Worm (Caenorhabditis elegans) whole organism, young adult: ENCODE results near the gene clc-6.
A peak's percentile ranks its signal among the peaks of the same experiment; 100 is the strongest.

ENCODE experiments used
- B0336.3 ChIP-seq: fragments of 200-800 bp; sonication (Bioruptor generic); IDR thresholded peaks from 2 replicates; pipeline ENCODE4 v1.3.6; 2022; ENCODE audit warnings: missing genetic modification characterization, missing compliant biosample characterization
- C06A6.2 ChIP-seq: fragments of 200-800 bp; sonication (Bioruptor generic); conservative IDR thresholded peaks from 2 replicates; pipeline ENCODE4 v1.3.6; 2022; ENCODE audit warnings: missing genetic modification characterization, missing compliant biosample characterization
- F10E7.11 ChIP-seq: sonication (generic microtip); optimal IDR thresholded peaks from 2 replicates; lab custom pipeline; 2017; ENCODE audit warnings: mild to moderate bottlenecking, missing genetic modification characterization, moderate library complexity, missing compliant biosample characterization
- F37B4.10 ChIP-seq: fragments of 200-800 bp; sonication (Bioruptor generic); IDR thresholded peaks from 2 replicates; pipeline ENCODE4 v1.3.6; 2022; ENCODE audit warnings: missing genetic modification characterization, missing compliant biosample characterization
- F55B11.4 ChIP-seq: sonication (generic microtip); optimal IDR thresholded peaks from 2 replicates; lab custom pipeline; 2016; ENCODE audit warnings: missing compliant biosample characterization, missing genetic modification characterization, borderline replicate concordance; ENCODE audit not compliant: insufficient read depth
- F57C9.4 ChIP-seq: sonication (generic microtip); optimal IDR thresholded peaks from 2 replicates; lab custom pipeline; 2017; ENCODE audit warnings: mild to moderate bottlenecking, missing genetic modification characterization, missing compliant biosample characterization
- K12H6.12 ChIP-seq: fragments of 200-800 bp; sonication (Bioruptor generic); optimal IDR thresholded peaks from 2 replicates; lab custom pipeline; 2018; ENCODE audit warnings: mild to moderate bottlenecking, missing genetic modification characterization, missing compliant biosample characterization
- ZK185.1 ChIP-seq: sonication (generic microtip); optimal IDR thresholded peaks from 2 replicates; lab custom pipeline; 2016; ENCODE audit warnings: mild to moderate bottlenecking, missing genetic modification characterization, missing compliant biosample characterization; ENCODE audit not compliant: poor library complexity, severe bottlenecking
- attf-3 ChIP-seq: fragments of 200-800 bp; sonication (Bioruptor generic); conservative IDR thresholded peaks from 2 replicates; pipeline ENCODE4 v1.3.6; 2022; ENCODE audit warnings: missing genetic modification reagents, missing genetic modification characterization, missing compliant biosample characterization
- attf-5 ChIP-seq: fragments of 200-800 bp; sonication (Bioruptor generic); optimal IDR thresholded peaks from 2 replicates; lab custom pipeline; 2018; ENCODE audit warnings: mild to moderate bottlenecking, missing genetic modification characterization, missing compliant biosample characterization
- bed-1 ChIP-seq: fragments of 200-800 bp; sonication (Bioruptor generic); IDR thresholded peaks from 2 replicates; pipeline ENCODE4 v1.3.6; 2022; ENCODE audit warnings: missing genetic modification reagents, missing genetic modification characterization, missing compliant biosample characterization
- ccch-3 ChIP-seq: fragments of 200-800 bp; sonication (Bioruptor generic); optimal IDR thresholded peaks from 2 replicates; lab custom pipeline; 2018; ENCODE audit warnings: mild to moderate bottlenecking, missing genetic modification characterization, missing compliant biosample characterization
- cebp-2 ChIP-seq: fragments of 200-800 bp; sonication (Bioruptor generic); IDR thresholded peaks from 2 replicates; pipeline ENCODE4 v1.3.6; 2022; ENCODE audit warnings: missing genetic modification characterization, missing compliant biosample characterization
- ceh-58 ChIP-seq: fragments of 200-800 bp; sonication (Bioruptor generic); IDR thresholded peaks from 2 replicates; pipeline ENCODE4 v1.3.6; 2022; ENCODE audit warnings: missing genetic modification characterization, missing compliant biosample characterization
- ceh-79 ChIP-seq: sonication (generic microtip); optimal IDR thresholded peaks from 2 replicates; lab custom pipeline; 2017; ENCODE audit warnings: mild to moderate bottlenecking, missing genetic modification characterization, missing compliant biosample characterization
- ceh-91 ChIP-seq: fragments of 200-800 bp; sonication (Bioruptor generic); IDR thresholded peaks from 2 replicates; pipeline ENCODE4 v1.3.6; 2022; ENCODE audit warnings: missing genetic modification reagents, missing genetic modification characterization, missing compliant biosample characterization
- die-1 ChIP-seq: sonication (generic microtip); optimal IDR thresholded peaks from 2 replicates; lab custom pipeline; 2016; ENCODE audit warnings: missing genotype, mild to moderate bottlenecking, missing genetic modification characterization, missing compliant biosample characterization
- dpff-1 ChIP-seq: sonication (generic microtip); optimal IDR thresholded peaks from 2 replicates; lab custom pipeline; 2017; ENCODE audit warnings: mild to moderate bottlenecking, missing genetic modification characterization, missing compliant biosample characterization
- efl-1 ChIP-seq: fragments of 150-350 bp; optimal IDR thresholded peaks from 2 replicates; lab custom pipeline; 2014; ENCODE audit warnings: missing biosample characterization, missing genetic modification reagents, missing genetic modification characterization
- ekl-4 ChIP-seq: fragments of 200-800 bp; sonication (Bioruptor generic); IDR thresholded peaks from 2 replicates; pipeline ENCODE4 v1.3.6; 2022; ENCODE audit warnings: missing genetic modification reagents, missing genetic modification characterization, missing compliant biosample characterization
- gei-17 ChIP-seq: fragments of 200-800 bp; sonication (Bioruptor generic); optimal IDR thresholded peaks from 2 replicates; lab custom pipeline; 2018; ENCODE audit warnings: mild to moderate bottlenecking, missing genetic modification characterization, missing compliant biosample characterization
- hlh-26 ChIP-seq: fragments of 200-800 bp; sonication (Bioruptor generic); conservative IDR thresholded peaks from 2 replicates; pipeline ENCODE4 v1.3.6; 2022; ENCODE audit warnings: missing genetic modification reagents, missing genetic modification characterization, missing compliant biosample characterization
- hmg-20 ChIP-seq: fragments of 200-800 bp; sonication (Bioruptor generic); IDR thresholded peaks from 2 replicates; pipeline ENCODE4 v1.3.6; 2022; ENCODE audit warnings: missing genetic modification reagents, missing genetic modification characterization, missing compliant biosample characterization
- let-607 ChIP-seq, 2 experiments: fragments of 200-800 bp in 1 of 2; sonication (Bioruptor generic) in 1 of 2; sonication (generic microtip) in 1 of 2; optimal IDR thresholded peaks; 2 replicates each; lab custom pipeline; 2016 to 2018; ENCODE audit warnings: mild to moderate bottlenecking in 2 of 2, missing compliant biosample characterization in 2 of 2, missing genetic modification characterization in 2 of 2, moderate library complexity in 2 of 2, missing genotype in 1 of 2
- lin-40 ChIP-seq: sonication (generic microtip); optimal IDR thresholded peaks from 2 replicates; lab custom pipeline; 2016; ENCODE audit warnings: missing genetic modification characterization, mild to moderate bottlenecking, missing compliant biosample characterization, missing genotype, missing genetic modification reagents
- madf-3 ChIP-seq: fragments of 200-800 bp; sonication (Bioruptor generic); IDR thresholded peaks from 2 replicates; pipeline ENCODE4 v1.3.6; 2022; ENCODE audit warnings: missing genetic modification reagents, missing genetic modification characterization, missing compliant biosample characterization
- madf-6 ChIP-seq: fragments of 200-800 bp; sonication (Bioruptor generic); IDR thresholded peaks from 2 replicates; pipeline ENCODE4 v1.3.6; 2022; ENCODE audit warnings: missing genetic modification reagents, missing genetic modification characterization, missing compliant biosample characterization
- madf-8 ChIP-seq: fragments of 200-800 bp; sonication (Bioruptor generic); conservative IDR thresholded peaks from 2 replicates; pipeline ENCODE4 v1.3.6; 2022; ENCODE audit warnings: missing genetic modification reagents, missing genetic modification characterization, missing compliant biosample characterization
- mcd-1 ChIP-seq: fragments of 200-800 bp; sonication (Bioruptor generic); IDR thresholded peaks from 2 replicates; pipeline ENCODE4 v1.3.6; 2022; ENCODE audit warnings: missing genetic modification reagents, missing genetic modification characterization, missing compliant biosample characterization
- mel-28 ChIP-seq: sonication (generic microtip); optimal IDR thresholded peaks from 2 replicates; lab custom pipeline; 2016; ENCODE audit warnings: borderline replicate concordance, mild to moderate bottlenecking, missing genetic modification characterization, missing compliant biosample characterization
- mes-4 ChIP-seq: sonication (generic microtip); optimal IDR thresholded peaks from 2 replicates; lab custom pipeline; 2016; ENCODE audit warnings: missing genotype, missing genetic modification characterization, missing compliant biosample characterization
- nfyb-1 ChIP-seq: fragments of 200-800 bp; sonication (Bioruptor generic); IDR thresholded peaks from 2 replicates; pipeline ENCODE4 v1.3.6; 2022; ENCODE audit warnings: missing genetic modification reagents, missing genetic modification characterization, missing compliant biosample characterization
- nhr-120 ChIP-seq: fragments of 200-800 bp; sonication (Bioruptor generic); IDR thresholded peaks from 2 replicates; pipeline ENCODE4 v1.3.6; 2022; ENCODE audit warnings: missing genetic modification characterization, missing compliant biosample characterization
- nhr-27 ChIP-seq: fragments of 200-800 bp; sonication (Bioruptor generic); optimal IDR thresholded peaks from 2 replicates; lab custom pipeline; 2018; ENCODE audit warnings: mild to moderate bottlenecking, missing genetic modification characterization, moderate library complexity, missing compliant biosample characterization
- nhr-90 ChIP-seq: sonication (generic microtip); optimal IDR thresholded peaks from 2 replicates; lab custom pipeline; 2016; ENCODE audit warnings: missing genotype, mild to moderate bottlenecking, missing genetic modification characterization, missing compliant biosample characterization
- pbrm-1 ChIP-seq: fragments of 200-800 bp; sonication (Bioruptor generic); IDR thresholded peaks from 2 replicates; pipeline ENCODE4 v1.3.6; 2022; ENCODE audit warnings: missing genetic modification reagents, missing genetic modification characterization, missing compliant biosample characterization
- rec-8 ChIP-seq, 2 experiments: sonication (generic microtip); optimal IDR thresholded peaks; 2 replicates each; lab custom pipeline; 2016; ENCODE audit warnings: mild to moderate bottlenecking in 2 of 2, missing genetic modification characterization in 2 of 2, missing genetic modification reagents in 2 of 2, missing genotype in 2 of 2, missing biosample characterization in 1 of 2, missing compliant biosample characterization in 1 of 2, moderate library complexity in 1 of 2
- snpc-1.1 ChIP-seq: sonication (generic microtip); optimal IDR thresholded peaks from 2 replicates; lab custom pipeline; 2017; ENCODE audit warnings: missing genetic modification characterization, mild to moderate bottlenecking, missing compliant biosample characterization, antibody characterized with exemption, moderate library complexity, missing genotype, missing genetic modification reagents; ENCODE audit not compliant: insufficient read depth
- snpc-1.3 ChIP-seq: sonication (generic microtip); optimal IDR thresholded peaks from 2 replicates; lab custom pipeline; 2017; ENCODE audit warnings: missing genetic modification characterization, mild to moderate bottlenecking, missing compliant biosample characterization, antibody characterized with exemption, moderate library complexity, missing genotype, missing genetic modification reagents; ENCODE audit not compliant: insufficient read depth
- snpc-3.4 ChIP-seq: sonication (generic microtip); optimal IDR thresholded peaks from 2 replicates; lab custom pipeline; 2017; ENCODE audit warnings: missing genetic modification characterization, mild to moderate bottlenecking, missing compliant biosample characterization, antibody characterized with exemption, moderate library complexity, missing genotype, missing genetic modification reagents
- tbx-9 ChIP-seq: sonication (generic microtip); optimal IDR thresholded peaks from 2 replicates; lab custom pipeline; 2016; ENCODE audit warnings: borderline replicate concordance, missing genetic modification characterization, inconsistent platforms, missing compliant biosample characterization
- unc-130 ChIP-seq: sonication (generic microtip); optimal IDR thresholded peaks from 2 replicates; lab custom pipeline; 2016; ENCODE audit warnings: missing genetic modification reagents, missing genetic modification characterization, missing compliant biosample characterization
- ztf-22 ChIP-seq: fragments of 200-800 bp; sonication (Bioruptor generic); optimal IDR thresholded peaks from 2 replicates; lab custom pipeline; 2018; ENCODE audit warnings: mild to moderate bottlenecking, missing genetic modification characterization, moderate library complexity, missing compliant biosample characterization
- ztf-25 ChIP-seq: fragments of 200-800 bp; sonication (Bioruptor generic); IDR thresholded peaks from 2 replicates; pipeline ENCODE4 v1.3.6; 2022; ENCODE audit warnings: missing genetic modification reagents, missing genetic modification characterization, missing compliant biosample characterization
- ztf-28 ChIP-seq: fragments of 200-800 bp; sonication (Bioruptor generic); IDR thresholded peaks from 2 replicates; pipeline ENCODE4 v1.3.6; 2022; ENCODE audit warnings: missing genetic modification reagents, missing genetic modification characterization, missing compliant biosample characterization
- ztf-3 ChIP-seq: fragments of 200-800 bp; sonication (Bioruptor generic); optimal IDR thresholded peaks from 2 replicates; lab custom pipeline; 2018; ENCODE audit warnings: mild to moderate bottlenecking, missing genetic modification characterization, missing compliant biosample characterization
- ztf-6 ChIP-seq: fragments of 200-800 bp; sonication (Bioruptor generic); IDR thresholded peaks from 2 replicates; pipeline ENCODE4 v1.3.6; 2022; ENCODE audit warnings: missing genetic modification reagents, missing genetic modification characterization, missing compliant biosample characterization

Gene clc-6

ce11 chrV:11228653-11229173 is 32.7 kb upstream of the clc-6 start, which contains the start of gene pqn-70:
pqn-70 (minus strand) TSS chrV:11228703.
- TF ChIP-seq ceh-79 (tag; lab: Kevin White, UChicago), result no peak
- peak; percentile 67 for TF ChIP-seq lin-40
- TF ChIP-seq ztf-22, result no peak
- TF ChIP-seq K12H6.12, result peak; percentile 70
- no peak; the same call in 1 of the 2 replicates for TF ChIP-seq madf-6
- TF ChIP-seq C06A6.2 (GFP tag; lab: Robert Waterston, UW), result 0 out of 2 replicates have a peak, but pooled peaks have one; percentile 22
- no peak for TF ChIP-seq F37B4.10 (GFP tag; lab: Robert Waterston, UW)
- TF ChIP-seq cebp-2 (GFP tag; lab: Robert Waterston, UW), result no peak
- TF ChIP-seq pbrm-1, result peak; percentile 68; the same call in 1 of the 2 replicates
- no peak for TF ChIP-seq nhr-90 (tag; lab: Kevin White, UChicago)
- peak; percentile 8 to 71 for TF ChIP-seq let-607 (tag; optimal IDR thresholded peaks at IDR 0.05; lab: Kevin White, UChicago)
- no peak for TF ChIP-seq ztf-6 (GFP tag; lab: Robert Waterston, UW)
- no peak for TF ChIP-seq rec-8 (tag; optimal IDR thresholded peaks at IDR 0.05; lab: Kevin White, UChicago)
- TF ChIP-seq snpc-3.4 (tag; lab: Kevin White, UChicago), result peak; percentile 32
- TF ChIP-seq ceh-58 (GFP tag; lab: Robert Waterston, UW), result no peak
- peak; percentile 16 for TF ChIP-seq efl-1
- TF ChIP-seq madf-3 (GFP tag; lab: Robert Waterston, UW), result 0 out of 2 replicates have a peak, but pooled peaks have one; percentile 64
- peak; percentile 52; the same call in 1 of the 2 replicates for TF ChIP-seq attf-3 (GFP tag; lab: Robert Waterston, UW)
- no peak for TF ChIP-seq snpc-1.3 (tag; lab: Kevin White, UChicago)
- no peak for TF ChIP-seq mes-4 (tag; lab: Kevin White, UChicago)
- peak; percentile 74 for TF ChIP-seq mcd-1
- no peak for TF ChIP-seq madf-8
- no peak for TF ChIP-seq F10E7.11
- TF ChIP-seq nfyb-1 (GFP tag; lab: Robert Waterston, UW), result peak; percentile 81; the same call in 1 of the 2 replicates
- no peak for TF ChIP-seq ztf-3 (GFP tag; lab: Kevin White, UChicago)
- no peak for TF ChIP-seq F57C9.4 (tag; lab: Kevin White, UChicago)
- peak; percentile 33 for TF ChIP-seq gei-17 (GFP tag; lab: Kevin White, UChicago)
- TF ChIP-seq snpc-1.1 (tag; lab: Kevin White, UChicago), result no peak
- TF ChIP-seq ZK185.1 (tag; lab: Kevin White, UChicago), result peak; percentile 65
- TF ChIP-seq mel-28 (tag; lab: Kevin White, UChicago), result no peak
- no peak for TF ChIP-seq dpff-1 (tag; lab: Kevin White, UChicago)
- no peak for TF ChIP-seq nhr-120 (GFP tag; lab: Robert Waterston, UW)
- no peak for TF ChIP-seq ztf-28
- TF ChIP-seq ceh-91, result no peak
- peak; percentile 28; the same call in 1 of the 2 replicates for TF ChIP-seq B0336.3 (GFP tag; lab: Robert Waterston, UW)
- TF ChIP-seq nhr-27 (tag; lab: Kevin White, UChicago), result no peak
- no peak for TF ChIP-seq hmg-20 (GFP tag; lab: Robert Waterston, UW)
- TF ChIP-seq die-1 (tag; lab: Kevin White, UChicago), result peak; percentile 15
- peak; percentile 81 for TF ChIP-seq attf-5 (GFP tag; lab: Kevin White, UChicago)
- TF ChIP-seq tbx-9 (tag; lab: Kevin White, UChicago), result no peak
- TF ChIP-seq ccch-3, result no peak
- peak; percentile 79 for TF ChIP-seq ekl-4 (GFP tag; lab: Robert Waterston, UW)
- peak; percentile 28 for TF ChIP-seq unc-130
- no peak for TF ChIP-seq ztf-25 (GFP tag; lab: Robert Waterston, UW)
- TF ChIP-seq F55B11.4 (tag; lab: Kevin White, UChicago), result no peak
- TF ChIP-seq bed-1, result no peak
- TF ChIP-seq hlh-26, result no peak
